Fruit fly (Drosophila melanogaster): Measurements from ENCODE around the gene CG13950.

CG13950 gene

DNA sequence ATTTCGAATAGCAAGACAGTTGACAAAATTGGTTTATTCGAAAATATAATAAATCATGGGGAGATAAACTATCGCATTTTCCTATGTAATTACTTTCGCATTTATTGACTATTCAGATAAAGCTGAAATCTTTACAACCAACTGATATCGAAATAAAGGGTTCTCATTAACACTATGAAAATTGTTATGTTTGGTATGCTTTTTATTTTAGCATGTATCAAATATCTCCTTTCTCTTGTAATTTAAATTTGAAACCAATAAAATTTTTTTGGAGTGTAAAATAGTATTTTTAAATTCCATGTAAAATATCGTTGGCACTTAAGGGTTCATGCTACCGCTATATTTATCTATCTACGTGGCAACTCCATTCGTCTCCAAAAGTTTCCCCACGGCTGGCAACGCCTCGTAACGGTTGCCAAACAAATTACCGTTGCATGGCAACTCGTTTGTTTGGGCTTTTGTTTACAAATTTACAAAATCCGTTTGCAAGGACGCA is 4.9 kb upstream of the CG13950 start, which contains the start of gene CG13949 (continued):
- TF ChIP-seq Mad (GFP tag; optimal IDR thresholded peaks at IDR 0.05) = no peak
- TF ChIP-seq CG3838 (GFP tag; optimal IDR thresholded peaks at IDR 0.05) = no peak
- TF ChIP-seq CG2199 (GFP tag; IDR thresholded peaks at IDR 0.05) = peak; percentile 72; the same call in 2 of the 3 replicates
- no peak for TF ChIP-seq CG2889 (GFP tag; IDR thresholded peaks at IDR 0.05)
- peak; percentile 64 for TF ChIP-seq gcm (GFP tag; optimal IDR thresholded peaks at IDR 0.05)
- TF ChIP-seq CG14667 (GFP tag; IDR thresholded peaks at IDR 0.05) = peak; percentile 51; the same call in 1 of the 2 replicates
- TF ChIP-seq Nf-YC (tag; optimal IDR thresholded peaks at IDR 0.05) = peak; percentile 62
- TF ChIP-seq emc (GFP tag; optimal IDR thresholded peaks at IDR 0.05) = no peak
- peak; percentile 83 for TF ChIP-seq Xrp1 (GFP tag; IDR thresholded peaks at IDR 0.05)
- TF ChIP-seq CG6813 (GFP tag; optimal IDR thresholded peaks at IDR 0.05) = peak; percentile 30
- no peak for TF ChIP-seq fd102C (GFP tag; optimal IDR thresholded peaks at IDR 0.05)
- peak; percentile 76; the same call in 2 of the 3 replicates for TF ChIP-seq CG11695 (GFP tag; IDR thresholded peaks at IDR 0.05)
- TF ChIP-seq hkb (optimal IDR thresholded peaks at IDR 0.05) = peak; percentile 63
- TF ChIP-seq hkb (GFP tag; IDR thresholded peaks at IDR 0.05) = peak; percentile 85
- TF ChIP-seq CG1647 (GFP tag; optimal IDR thresholded peaks at IDR 0.05) = no peak
- TF ChIP-seq CG5245 (GFP tag; optimal IDR thresholded peaks at IDR 0.05) = no peak
- TF ChIP-seq CG1602 (GFP tag; optimal IDR thresholded peaks at IDR 0.05) = peak; percentile 16
- TF ChIP-seq Dref (GFP tag; IDR thresholded peaks at IDR 0.05) = peak; percentile 39; the same call in 1 of the 2 replicates
- TF ChIP-seq CG16815 (GFP tag; optimal IDR thresholded peaks at IDR 0.05) = no peak
- no peak for TF ChIP-seq Doc3 (GFP tag; IDR thresholded peaks at IDR 0.05; ENCODE audit: partially characterized antibody)
- peak; percentile 45 for TF ChIP-seq fu2 (GFP tag; optimal IDR thresholded peaks at IDR 0.05)
- TF ChIP-seq Lpt (GFP tag; optimal IDR thresholded peaks at IDR 0.05) = no peak
- no peak for TF ChIP-seq CG8281 (tag; optimal IDR thresholded peaks at IDR 0.05)
- no peak for TF ChIP-seq usp (GFP tag; optimal IDR thresholded peaks at IDR 0.05)
- no peak for TF ChIP-seq CG12744 (GFP tag; optimal IDR thresholded peaks at IDR 0.05)
- peak; percentile 42 for TF ChIP-seq Scr (GFP tag; IDR thresholded peaks at IDR 0.05; ENCODE audit: partially characterized antibody)
- no peak for TF ChIP-seq Stat92E (GFP tag; optimal IDR thresholded peaks at IDR 0.05)
- no peak for TF ChIP-seq h (optimal IDR thresholded peaks at IDR 0.05)
- peak; percentile 44; the same call in 1 of the 2 replicates for TF ChIP-seq esg (GFP tag; conservative IDR thresholded peaks at IDR 0.05)
- TF ChIP-seq az2 (GFP tag; optimal IDR thresholded peaks at IDR 0.05) = peak; percentile 56
- peak; percentile 56 for TF ChIP-seq grn (GFP tag; optimal IDR thresholded peaks at IDR 0.05)
- TF ChIP-seq shn (GFP tag; optimal IDR thresholded peaks at IDR 0.05) = peak; percentile 59
- TF ChIP-seq sd (tag; optimal IDR thresholded peaks at IDR 0.05) = peak; percentile 53
- no peak for TF ChIP-seq ro (GFP tag; IDR thresholded peaks at IDR 0.05)
- peak; percentile 75 for TF ChIP-seq Bteb2 (GFP tag; optimal IDR thresholded peaks at IDR 0.05)
- TF ChIP-seq CG13296 (GFP tag; optimal IDR thresholded peaks at IDR 0.05) = peak; percentile 40
- TF ChIP-seq fd64A (GFP tag; optimal IDR thresholded peaks at IDR 0.05) = no peak
- TF ChIP-seq ERR (GFP tag; optimal IDR thresholded peaks at IDR 0.05) = no peak
- TF ChIP-seq CG1832 (GFP tag; optimal IDR thresholded peaks at IDR 0.05) = no peak
- peak; percentile 31 for TF ChIP-seq CG8944 (GFP tag; optimal IDR thresholded peaks at IDR 0.05)
- no peak for TF ChIP-seq pros (GFP tag; optimal IDR thresholded peaks at IDR 0.05)
- peak; percentile 65 for TF ChIP-seq Xbp1 (GFP tag; optimal IDR thresholded peaks at IDR 0.05)
- TF ChIP-seq CG12071 (GFP tag; optimal IDR thresholded peaks at IDR 0.05) = peak; percentile 31
- peak; percentile 65 for TF ChIP-seq CG6689 (GFP tag; IDR thresholded peaks at IDR 0.05)
- TF ChIP-seq dm (GFP tag; optimal IDR thresholded peaks at IDR 0.05) = peak; percentile 25
- peak; percentile 15 for TF ChIP-seq Oli (tag; optimal IDR thresholded peaks at IDR 0.05)
- peak; percentile 22 for TF ChIP-seq NK7.1 (GFP tag; optimal IDR thresholded peaks at IDR 0.05)
- TF ChIP-seq dan (GFP tag; IDR thresholded peaks at IDR 0.05) = no peak
- TF ChIP-seq tna (GFP tag; IDR thresholded peaks at IDR 0.05; ENCODE audit: partially characterized antibody) = peak; percentile 44; the same call in 1 of the 2 replicates
- TF ChIP-seq toy (GFP tag; IDR thresholded peaks at IDR 0.05) = peak; percentile 20; the same call in 1 of the 2 replicates
- no peak for TF ChIP-seq CG18476 (GFP tag; optimal IDR thresholded peaks at IDR 0.05)
- no peak for TF ChIP-seq CG7357 (GFP tag; IDR thresholded peaks at IDR 0.05)

All from whole organism, embryonic.